Worm (Caenorhabditis elegans) whole organism, midembryonic: Measurements from ENCODE around the gene acds-10.

Experiments
- T22C8.4 ChIP-seq: fragments of 200-800 bp; sonication (Bioruptor generic); IDR thresholded peaks from 2 replicates; pipeline ENCODE4 v1.3.6; 2022; ENCODE audit warnings: missing genetic modification characterization, missing compliant biosample characterization
- cog-1 ChIP-seq: sonication (generic microtip); optimal IDR thresholded peaks from 2 replicates; lab custom pipeline; 2016; ENCODE audit warnings: missing genetic modification characterization, missing compliant biosample characterization
- flt-1 ChIP-seq: fragments of 200-800 bp; sonication (Bioruptor generic); IDR thresholded peaks from 2 replicates; pipeline ENCODE4 v1.3.6; 2022; ENCODE audit warnings: missing genetic modification characterization, missing compliant biosample characterization
- klf-2 ChIP-seq: fragments of 200-800 bp; sonication (Bioruptor generic); conservative IDR thresholded peaks from 2 replicates; pipeline ENCODE4 v1.3.6; 2022; ENCODE audit warnings: missing genetic modification reagents, missing genetic modification characterization, missing compliant biosample characterization
- med-1 ChIP-seq: sonication (generic microtip); optimal IDR thresholded peaks from 2 replicates; lab custom pipeline; 2017; ENCODE audit warnings: missing genetic modification characterization, mild to moderate bottlenecking, missing compliant biosample characterization, antibody characterized with exemption, missing genetic modification reagents; ENCODE audit not compliant: insufficient read depth
- ref-1 ChIP-seq: fragments of 200-800 bp; sonication (Bioruptor generic); conservative IDR thresholded peaks from 2 replicates; pipeline ENCODE4 v1.3.6; 2022; ENCODE audit warnings: missing genetic modification reagents, missing genetic modification characterization, missing compliant biosample characterization
- ztf-23 ChIP-seq: fragments of 200-800 bp; sonication (Bioruptor generic); IDR thresholded peaks from 2 replicates; pipeline ENCODE4 v1.3.6; 2022; ENCODE audit warnings: missing genetic modification reagents, missing genetic modification characterization, missing compliant biosample characterization
- ztf-29 ChIP-seq: fragments of 200-800 bp; sonication (Bioruptor generic); IDR thresholded peaks from 2 replicates; pipeline ENCODE4 v1.3.6; 2022; ENCODE audit warnings: missing genetic modification reagents, missing genetic modification characterization, missing compliant biosample characterization

ce11 chrV:5705510-5705909 is 42.1 kb upstream of the acds-10 start, which contains the start of gene peli-1:
- TF ChIP-seq med-1 = no peak
- no peak for TF ChIP-seq flt-1 (GFP tag; lab: Robert Waterston, UW)
- TF ChIP-seq T22C8.4 (GFP tag; lab: Robert Waterston, UW) = no peak
- no peak for TF ChIP-seq ref-1
- TF ChIP-seq ztf-29 (GFP tag; lab: Robert Waterston, UW) = no peak
- no peak for TF ChIP-seq klf-2 (GFP tag; lab: Robert Waterston, UW)
- TF ChIP-seq cog-1 (tag; lab: Kevin White, UChicago) = no peak
- no peak for TF ChIP-seq ztf-23
